Worm (Caenorhabditis elegans) whole organism, L4/young adult: ENCODE data around the gene din-1.

ENCODE experiments used
- W03F9.2 ChIP-seq: fragments of 150-350 bp; optimal IDR thresholded peaks from 2 replicates; lab custom pipeline; 2014; ENCODE audit warnings: missing biosample characterization, missing genetic modification characterization
- dao-5 ChIP-seq: sonication (generic microtip); optimal IDR thresholded peaks from 2 replicates; lab custom pipeline; 2016; ENCODE audit warnings: missing genotype, missing genetic modification characterization, moderate library complexity, missing compliant biosample characterization
- him-1 ChIP-seq: sonication (generic microtip); optimal IDR thresholded peaks from 2 replicates; lab custom pipeline; 2016; ENCODE audit warnings: missing genotype, missing genetic modification reagents, missing genetic modification characterization, missing compliant biosample characterization

- TF ChIP-seq him-1 (no peak), W03F9.2 (tag; lab: Kevin White, UChicago) (no peak), dao-5 (no peak)
Measured at ce11 chrII:11632689-11633088, 720 bp downstream of the din-1 start.
